Worm (Caenorhabditis elegans): ENCODE data around the gene T26G10.4.

T26G10.4 gene

DNA sequence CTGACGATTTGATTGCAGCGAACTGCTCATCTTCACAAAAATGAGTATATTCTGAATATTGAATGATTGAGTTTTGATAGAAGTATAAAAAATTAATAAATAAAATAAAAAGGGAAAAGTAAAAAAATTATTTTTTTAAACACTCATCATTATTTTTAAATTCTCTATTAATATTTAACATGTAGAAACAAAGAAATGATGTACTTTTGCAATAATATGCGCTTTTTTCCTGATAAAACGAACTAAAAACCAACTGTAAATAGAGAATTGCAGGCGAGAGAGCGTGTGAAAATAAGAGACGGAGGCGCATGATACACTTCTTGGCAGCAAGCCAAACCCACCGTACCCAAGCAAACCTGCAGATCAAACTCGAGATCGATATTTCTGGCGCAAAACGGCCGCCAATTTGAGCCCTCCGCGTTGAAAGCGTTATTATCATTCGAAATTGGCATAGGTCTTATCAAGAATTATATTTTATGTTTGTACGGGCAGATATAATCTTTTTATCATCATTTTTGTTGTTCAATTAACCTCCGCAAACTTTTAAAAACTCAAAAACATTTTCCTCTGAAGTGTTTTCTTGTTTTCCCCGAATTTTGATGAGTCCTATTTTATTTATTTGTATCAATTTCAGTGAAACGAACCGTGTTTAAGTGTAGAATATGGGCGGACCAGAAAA lies 35.8 kb downstream of the T26G10.4 start, which contains the start of the genes rheb-1 and spk-1 (continued):
- TF ChIP-seq zfp-3 (GFP tag; conservative IDR thresholded peaks at IDR 0.05): peak; percentile 63; the same call in 1 of the 2 replicates
- peak; percentile 91 for TF ChIP-seq ceh-20 (GFP tag; IDR thresholded peaks at IDR 0.05)
- TF ChIP-seq duxl-1 (tag; optimal IDR thresholded peaks at IDR 0.05; ENCODE audit: poor library complexity): peak; percentile 49
- TF ChIP-seq nhr-10 (tag; optimal IDR thresholded peaks at IDR 0.05): peak; percentile 45
- peak; percentile 91 for TF ChIP-seq aha-1 (tag)
- 0 out of 2 replicates have a peak, but pooled peaks have one; percentile 53 for TF ChIP-seq nhr-42 (GFP tag; IDR thresholded peaks at IDR 0.05)
- TF ChIP-seq ztf-7 (tag; optimal IDR thresholded peaks at IDR 0.05): peak; percentile 68
- no peak for TF ChIP-seq attf-4 (tag; optimal IDR thresholded peaks at IDR 0.05)
- TF ChIP-seq nhr-237 (tag; optimal IDR thresholded peaks at IDR 0.05): no peak
- peak; percentile 85 for TF ChIP-seq lin-13 (GFP tag; optimal IDR thresholded peaks at IDR 0.05)
- peak; percentile 99 for TF ChIP-seq dve-1 (tag; optimal IDR thresholded peaks at IDR 0.05; ENCODE audit: insufficient read depth)
- TF ChIP-seq mxl-2 (GFP tag; conservative IDR thresholded peaks at IDR 0.05): no peak
- no peak for TF ChIP-seq jun-1 (tag; optimal IDR thresholded peaks at IDR 0.05)
- TF ChIP-seq F10B5.3 (tag; optimal IDR thresholded peaks at IDR 0.05): peak; percentile 37
- TF ChIP-seq dpl-1 (GFP tag; optimal IDR thresholded peaks at IDR 0.05): peak; percentile 76
- peak; percentile 18 for TF ChIP-seq ama-1 (optimal IDR thresholded peaks at IDR 0.05)
- TF ChIP-seq arid-1 (GFP tag; conservative IDR thresholded peaks at IDR 0.05): peak; percentile 85
- TF ChIP-seq set-16 (GFP tag; IDR thresholded peaks at IDR 0.05): peak; percentile 61
- TF ChIP-seq ztf-11 (tag; optimal IDR thresholded peaks at IDR 0.05): no peak
- TF ChIP-seq mdl-1 (tag; optimal IDR thresholded peaks at IDR 0.05): peak in 1 of 2 experiments; percentile 64
- TF ChIP-seq unc-39 (tag; optimal IDR thresholded peaks at IDR 0.05): no peak
- TF ChIP-seq mxl-3 (GFP tag; optimal IDR thresholded peaks at IDR 0.05): peak; percentile 70
- peak; percentile 29; the same call in 1 of the 2 replicates for TF ChIP-seq Y75B8A.6 (GFP tag; IDR thresholded peaks at IDR 0.05)
- peak; percentile 80 for TF ChIP-seq fkh-10 (GFP tag; optimal IDR thresholded peaks at IDR 0.05)
- TF ChIP-seq F49E8.2 (tag; optimal IDR thresholded peaks at IDR 0.05; ENCODE audit: borderline replicate concordance): peak; percentile 54
- TF ChIP-seq daf-8 (GFP tag; IDR thresholded peaks at IDR 0.05): no peak
- TF ChIP-seq daf-12 (tag; optimal IDR thresholded peaks at IDR 0.05): no peak
- TF ChIP-seq egl-43 (GFP tag; IDR thresholded peaks at IDR 0.05): peak; percentile 52; the same call in 1 of the 2 replicates
- TF ChIP-seq F26F4.8 (GFP tag; conservative IDR thresholded peaks at IDR 0.05): no peak
- peak; percentile 57; the same call in 1 of the 2 replicates for TF ChIP-seq lin-29 (GFP tag; IDR thresholded peaks at IDR 0.05)
- no peak for TF ChIP-seq Y48G9A.11 (GFP tag; IDR thresholded peaks at IDR 0.05)
- no peak for TF ChIP-seq ceh-32 (tag; optimal IDR thresholded peaks at IDR 0.05; ENCODE audit: poor library complexity)
- TF ChIP-seq hmg-1.1 (GFP tag; IDR thresholded peaks at IDR 0.05): peak; percentile 77; the same call in 1 of the 2 replicates
- peak; percentile 91 for TF ChIP-seq tra-1 (GFP tag; IDR thresholded peaks at IDR 0.05)
- TF ChIP-seq saeg-2 (GFP tag; IDR thresholded peaks at IDR 0.05): peak; percentile 78; the same call in 1 of the 2 replicates
- TF ChIP-seq ceh-28 (tag; optimal IDR thresholded peaks at IDR 0.05): peak; percentile 63

DNA sequence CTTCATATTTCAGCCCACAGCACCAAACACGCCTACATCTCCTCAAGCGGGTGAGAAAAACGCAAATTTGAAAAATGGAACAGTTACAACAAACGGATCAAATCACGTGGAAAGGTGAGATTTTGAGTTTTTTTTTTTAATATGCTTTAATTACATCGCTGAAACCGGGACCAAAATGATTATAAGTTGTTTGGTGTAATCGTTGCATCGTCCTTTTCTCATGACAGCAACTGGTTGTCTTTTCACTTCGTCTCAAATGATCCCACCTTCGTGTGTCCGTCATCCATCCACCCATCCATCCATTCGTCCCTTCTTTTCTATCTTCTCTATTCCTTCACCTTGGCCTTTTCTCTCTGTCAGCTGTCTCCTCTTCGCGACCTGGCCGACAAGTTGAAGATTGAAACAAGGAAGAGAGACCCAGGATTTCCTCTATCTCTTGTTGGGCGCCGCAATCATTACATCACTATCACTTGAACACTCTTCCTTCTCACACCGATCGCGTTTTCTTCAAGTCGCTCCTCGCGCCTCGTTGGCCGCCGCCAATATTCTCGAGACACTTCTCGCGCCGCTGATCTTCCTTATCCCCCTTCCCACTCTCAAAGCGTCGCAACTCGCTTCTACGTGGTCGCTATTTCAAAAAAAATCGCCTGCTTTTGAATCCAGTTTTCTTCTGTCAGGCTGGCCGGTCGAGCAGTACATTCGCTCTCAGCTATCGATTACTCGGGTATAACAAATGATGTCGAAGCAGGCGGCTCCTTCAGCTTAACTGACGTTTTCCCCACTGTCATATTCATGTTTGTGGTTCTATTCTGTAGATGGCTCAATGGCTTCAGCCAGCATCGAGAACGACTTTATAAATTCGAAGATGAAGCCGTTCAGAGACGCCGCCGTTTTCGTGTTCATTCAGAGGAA lies 37.1 kb downstream of the T26G10.4 start:
- TF ChIP-seq ama-1 (optimal IDR thresholded peaks at IDR 0.05) (peak; percentile 28), F26F4.8 (GFP tag; conservative IDR thresholded peaks at IDR 0.05) (no peak), daf-12 (tag; optimal IDR thresholded peaks at IDR 0.05) (no peak), ceh-82 (tag; optimal IDR thresholded peaks at IDR 0.05) (no peak), nhr-42 (GFP tag; IDR thresholded peaks at IDR 0.05) (no peak), tra-1 (GFP tag; IDR thresholded peaks at IDR 0.05) (no peak), cey-2 (tag; optimal IDR thresholded peaks at IDR 0.05; ENCODE audit: borderline replicate concordance, insufficient read depth) (no peak), nhr-48 (tag; optimal IDR thresholded peaks at IDR 0.05) (no peak), zfp-2 (tag; optimal IDR thresholded peaks at IDR 0.05) (no peak), ces-1 (GFP tag; optimal IDR thresholded peaks at IDR 0.05) (no peak), vab-7 (GFP tag; IDR thresholded peaks at IDR 0.05) (no peak), dmd-8 (GFP tag; IDR thresholded peaks at IDR 0.05) (no peak), nhr-28 (tag; optimal IDR thresholded peaks at IDR 0.05) (peak; percentile 42), unc-130 (GFP tag; optimal IDR thresholded peaks at IDR 0.05) (no peak), T26A8.4 (GFP tag; IDR thresholded peaks at IDR 0.05) (0 out of 2 replicates have a peak, but pooled peaks have one; percentile 31), pqm-1 (tag; optimal IDR thresholded peaks at IDR 0.05) (no peak), jun-1 (tag; optimal IDR thresholded peaks at IDR 0.05) (no peak), F44E2.7 (GFP tag; IDR thresholded peaks at IDR 0.05) (no peak), hmg-1.1 (GFP tag; IDR thresholded peaks at IDR 0.05) (peak; percentile 38; the same call in 1 of the 2 replicates)

Measured in whole organism, L4 larva.